Fruit fly (Drosophila melanogaster) whole organism, embryonic: ENCODE results near the gene Aps.

Experiments
- Bgb ChIP-seq: fragments of 200-800 bp; sonication (Bioruptor generic); IDR thresholded peaks from 2 replicates; pipeline ENCODE4 v1.3.6; 2022; ENCODE audit warnings: missing biosample characterization, missing genetic modification characterization; ENCODE audit not compliant: partially characterized antibody
- CG10267 ChIP-seq: fragments of 200-800 bp; sonication (Bioruptor generic); optimal IDR thresholded peaks from 2 replicates; lab custom pipeline; 2018; ENCODE audit warnings: missing biosample characterization, mild to moderate bottlenecking, missing genetic modification characterization, moderate library complexity
- CG10321 ChIP-seq: fragments of 200-800 bp; sonication (Bioruptor generic); IDR thresholded peaks from 2 replicates; pipeline ENCODE4 v1.3.6; 2022; ENCODE audit warnings: missing biosample characterization, missing genetic modification characterization
- CG10431 ChIP-seq: fragments of 200-800 bp; sonication (Bioruptor generic); optimal IDR thresholded peaks from 3 replicates; lab custom pipeline; 2018; ENCODE audit warnings: missing biosample characterization, mild to moderate bottlenecking, missing genetic modification characterization
- CG11456 ChIP-seq: fragments of 200-800 bp; sonication (Bioruptor generic); IDR thresholded peaks from 3 replicates; pipeline ENCODE4 v1.3.6; 2022; ENCODE audit warnings: missing biosample characterization, missing genetic modification characterization
- CG11696 ChIP-seq: fragments of 200-800 bp; sonication (Bioruptor generic); IDR thresholded peaks from 2 replicates; pipeline ENCODE4 v1.3.6; 2022; ENCODE audit warnings: missing biosample characterization, missing genetic modification characterization
- CG12071 ChIP-seq: fragments of 200-800 bp; sonication (Bioruptor generic); optimal IDR thresholded peaks from 3 replicates; lab custom pipeline; 2018; ENCODE audit warnings: missing biosample characterization, mild to moderate bottlenecking, missing genetic modification characterization
- CG13287 ChIP-seq: fragments of 200-800 bp; sonication (Bioruptor generic); IDR thresholded peaks from 2 replicates; pipeline ENCODE4 v1.3.6; 2022; ENCODE audit warnings: missing biosample characterization, missing genetic modification characterization; ENCODE audit not compliant: partially characterized antibody
- CG14710 ChIP-seq: fragments of 200-800 bp; sonication (Bioruptor generic); optimal IDR thresholded peaks from 3 replicates; lab custom pipeline; 2019; ENCODE audit warnings: missing biosample characterization, mild to moderate bottlenecking, missing genetic modification characterization, moderate library complexity
- CG14965 ChIP-seq: fragments of 200-800 bp; sonication (Bioruptor generic); optimal IDR thresholded peaks from 2 replicates; lab custom pipeline; 2016; ENCODE audit warnings: missing biosample characterization, missing genetic modification characterization, borderline replicate concordance
- CG15514 ChIP-seq: fragments of 200-800 bp; sonication (Bioruptor generic); optimal IDR thresholded peaks from 3 replicates; lab custom pipeline; 2017; ENCODE audit warnings: missing biosample characterization, missing genetic modification characterization, mild to moderate bottlenecking, moderate library complexity, missing genetic modification reagents
- CG15696 ChIP-seq: fragments of 200-800 bp; sonication (Bioruptor generic); optimal IDR thresholded peaks from 2 replicates; lab custom pipeline; 2019; ENCODE audit warnings: missing biosample characterization, mild to moderate bottlenecking, missing genetic modification characterization, moderate library complexity
- CG1603 ChIP-seq: fragments of 200-800 bp; sonication (Bioruptor generic); optimal IDR thresholded peaks from 2 replicates; lab custom pipeline; 2019; ENCODE audit warnings: missing biosample characterization, mild to moderate bottlenecking, missing genetic modification characterization, moderate library complexity
- CG17385 ChIP-seq: fragments of 200-800 bp; sonication (Bioruptor generic); optimal IDR thresholded peaks from 3 replicates; lab custom pipeline; 2018; ENCODE audit warnings: missing biosample characterization, mild to moderate bottlenecking, missing genetic modification characterization
- CG17912 ChIP-seq: fragments of 200-800 bp; sonication (Bioruptor generic); optimal IDR thresholded peaks from 2 replicates; lab custom pipeline; 2018; ENCODE audit warnings: missing biosample characterization, mild to moderate bottlenecking, missing genetic modification characterization
- CG1832 ChIP-seq: fragments of 200-800 bp; sonication (Bioruptor generic); optimal IDR thresholded peaks from 2 replicates; lab custom pipeline; 2017; ENCODE audit warnings: missing biosample characterization, mild to moderate bottlenecking, missing genetic modification characterization, inconsistent platforms
- CG31388 ChIP-seq: fragments of 200-800 bp; sonication (Bioruptor generic); optimal IDR thresholded peaks from 2 replicates; lab custom pipeline; 2016; ENCODE audit warnings: missing biosample characterization, missing genetic modification characterization
- CG34422 ChIP-seq: fragments of 200-800 bp; sonication (Bioruptor generic); IDR thresholded peaks from 3 replicates; pipeline ENCODE4 v1.3.6; 2022; ENCODE audit warnings: missing biosample characterization, missing genetic modification characterization
- CG4617 ChIP-seq: fragments of 200-800 bp; sonication (Bioruptor generic); optimal IDR thresholded peaks from 3 replicates; lab custom pipeline; 2016; ENCODE audit warnings: missing biosample characterization, missing genetic modification characterization, borderline replicate concordance
- CG8944 ChIP-seq: fragments of 200-800 bp; sonication (Bioruptor generic); optimal IDR thresholded peaks from 3 replicates; lab custom pipeline; 2016; ENCODE audit warnings: missing biosample characterization, missing genetic modification characterization
- CTCF ChIP-seq: fragments of 200-800 bp; sonication (Bioruptor generic); optimal IDR thresholded peaks from 2 replicates; lab custom pipeline; 2017; ENCODE audit warnings: missing biosample characterization, mild to moderate bottlenecking, missing genetic modification characterization, moderate library complexity
- Dp ChIP-seq: fragments of 200-800 bp; sonication (Bioruptor generic); optimal IDR thresholded peaks from 2 replicates; lab custom pipeline; 2018; ENCODE audit warnings: missing biosample characterization, mild to moderate bottlenecking, missing genetic modification characterization, moderate library complexity
- Fer1 ChIP-seq: fragments of 200-800 bp; sonication (Bioruptor generic); optimal IDR thresholded peaks from 2 replicates; lab custom pipeline; 2017; ENCODE audit warnings: missing biosample characterization, mild to moderate bottlenecking, missing genetic modification characterization
- Gug ChIP-seq: fragments of 200-800 bp; sonication (Bioruptor generic); IDR thresholded peaks from 4 replicates; pipeline ENCODE4 v1.3.6; 2022; ENCODE audit warnings: missing biosample characterization, missing genetic modification characterization
- HmgZ ChIP-seq: fragments of 200-800 bp; sonication (Bioruptor generic); optimal IDR thresholded peaks from 2 replicates; lab custom pipeline; 2018; ENCODE audit warnings: missing biosample characterization, mild to moderate bottlenecking, missing genetic modification characterization
- MESR4 ChIP-seq: fragments of 200-800 bp; sonication (Bioruptor generic); optimal IDR thresholded peaks from 2 replicates; lab custom pipeline; 2018; ENCODE audit warnings: missing biosample characterization, mild to moderate bottlenecking, missing genetic modification characterization, moderate library complexity
- Max ChIP-seq: fragments of 200-800 bp; sonication (Bioruptor generic); optimal IDR thresholded peaks from 2 replicates; lab custom pipeline; 2016; ENCODE audit warnings: missing biosample characterization, mild to moderate bottlenecking, missing genetic modification characterization
- Med ChIP-seq: fragments of 200-800 bp; sonication (Bioruptor generic); peaks from one replicate; lab custom pipeline; 2016; ENCODE audit warnings: missing biosample characterization, missing genetic modification characterization, mild to moderate bottlenecking, inconsistent platforms, moderate library complexity
- Myb ChIP-seq: fragments of 200-800 bp; sonication (Bioruptor generic); optimal IDR thresholded peaks from 2 replicates; lab custom pipeline; 2016; ENCODE audit warnings: missing biosample characterization, missing genetic modification characterization
- Nf-YC ChIP-seq: fragments of 200-800 bp; optimal IDR thresholded peaks from 3 replicates; lab custom pipeline; 2019; ENCODE audit warnings: missing biosample characterization, mild to moderate bottlenecking, missing genetic modification characterization, moderate library complexity
- Pdp1 ChIP-seq, 2 experiments: fragments of 200-800 bp; sonication (Bioruptor generic); optimal IDR thresholded peaks; 3 replicates each; lab custom pipeline; 2016; ENCODE audit warnings: missing biosample characterization in 2 of 2, missing genetic modification characterization in 2 of 2, mild to moderate bottlenecking in 1 of 2, moderate library complexity in 1 of 2
- Sin3A ChIP-seq: fragments of >200 bp; optimal IDR thresholded peaks from 2 replicates; lab custom pipeline; 2018
- YL-1 ChIP-seq: fragments of 200-800 bp; sonication (Bioruptor generic); optimal IDR thresholded peaks from 3 replicates; lab custom pipeline; 2017; ENCODE audit warnings: missing biosample characterization, mild to moderate bottlenecking, missing genetic modification characterization
- bbx ChIP-seq: fragments of 200-800 bp; sonication (Bioruptor generic); IDR thresholded peaks from 2 replicates; pipeline ENCODE4 v1.3.6; 2022; ENCODE audit warnings: missing biosample characterization, missing genetic modification characterization; ENCODE audit not compliant: partially characterized antibody
- crp ChIP-seq, 2 experiments: fragments of 200-800 bp; sonication (Bioruptor generic); optimal IDR thresholded peaks; 2 replicates in 1 of 2; 3 replicates in 1 of 2; lab custom pipeline; 2017; ENCODE audit warnings: missing biosample characterization in 2 of 2, missing genetic modification characterization in 2 of 2, mild to moderate bottlenecking in 1 of 2, moderate library complexity in 1 of 2
- danr ChIP-seq: fragments of 200-800 bp; sonication (Bioruptor generic); IDR thresholded peaks from 2 replicates; pipeline ENCODE4 v1.3.6; 2022; ENCODE audit warnings: missing biosample characterization, missing genetic modification characterization
- grau ChIP-seq: fragments of 200-800 bp; optimal IDR thresholded peaks from 3 replicates; lab custom pipeline; 2019; ENCODE audit warnings: missing biosample characterization, mild to moderate bottlenecking, missing genetic modification characterization, moderate library complexity
- hkb ChIP-seq, 2 experiments: fragments of 200-800 bp in 1 of 2; fragments of >200 bp in 1 of 2; sonication (Bioruptor generic) in 1 of 2; IDR thresholded peaks in 1 of 2; optimal IDR thresholded peaks in 1 of 2; 2 replicates each; pipeline versions ENCODE4 v1.3.6 to Lab custom; 2017 to 2022; ENCODE audit warnings: missing biosample characterization in 1 of 2, missing genetic modification characterization in 1 of 2
- kah ChIP-seq: fragments of 200-800 bp; sonication (Bioruptor generic); optimal IDR thresholded peaks from 2 replicates; lab custom pipeline; 2018; ENCODE audit warnings: missing biosample characterization, mild to moderate bottlenecking, missing genetic modification characterization
- knrl ChIP-seq: fragments of 200-800 bp; sonication (Bioruptor generic); IDR thresholded peaks from 3 replicates; pipeline ENCODE4 v1.3.6; 2022; ENCODE audit warnings: missing biosample characterization, missing genetic modification characterization; ENCODE audit not compliant: partially characterized antibody
- onecut ChIP-seq: fragments of 200-800 bp; sonication (Bioruptor generic); IDR thresholded peaks from 2 replicates; pipeline ENCODE4 v1.3.6; 2022; ENCODE audit warnings: missing biosample characterization, missing genetic modification characterization
- p53 ChIP-seq: fragments of 200-800 bp; sonication (Bioruptor generic); optimal IDR thresholded peaks from 2 replicates; lab custom pipeline; 2016; ENCODE audit warnings: missing biosample characterization, missing genetic modification characterization
- sc ChIP-seq, 3 experiments: fragments of >200 bp in 2 of 3; fragments of 200-800 bp in 1 of 3; sonication (Bioruptor generic) in 1 of 3; optimal IDR thresholded peaks; 2 replicates in 2 of 3; 3 replicates in 1 of 3; lab custom pipeline; 2017; ENCODE audit warnings: mild to moderate bottlenecking in 1 of 3, missing biosample characterization in 1 of 3, missing genetic modification characterization in 1 of 3, missing genetic modification reagents in 1 of 3
- slbo ChIP-seq: fragments of 200-800 bp; sonication (Bioruptor generic); IDR thresholded peaks from 2 replicates; pipeline ENCODE4 v1.3.6; 2022; ENCODE audit warnings: missing biosample characterization, missing genetic modification characterization
- sob ChIP-seq: fragments of 200-800 bp; sonication (Bioruptor generic); IDR thresholded peaks from 2 replicates; pipeline ENCODE4 v1.3.6; 2022; ENCODE audit warnings: missing biosample characterization, missing genetic modification characterization
- stwl ChIP-seq: fragments of 200-800 bp; sonication (Bioruptor generic); optimal IDR thresholded peaks from 3 replicates; lab custom pipeline; 2018; ENCODE audit warnings: missing biosample characterization, mild to moderate bottlenecking, missing genetic modification characterization, moderate library complexity
- trem ChIP-seq: fragments of 200-800 bp; optimal IDR thresholded peaks from 3 replicates; lab custom pipeline; 2019; ENCODE audit warnings: missing biosample characterization, mild to moderate bottlenecking, missing genetic modification characterization, moderate library complexity
- vvl ChIP-seq: fragments of 200-800 bp; sonication (Bioruptor generic); IDR thresholded peaks from 2 replicates; pipeline ENCODE4 v1.3.6; 2022; ENCODE audit warnings: missing biosample characterization, missing genetic modification characterization

Gene Aps

dm6 chr3L:10885711-10886272 is 13.1 kb downstream of the Aps start (continued):
- TF ChIP-seq hkb (optimal IDR thresholded peaks at IDR 0.05; lab: Kevin White, UChicago) (no peak), hkb (GFP tag; IDR thresholded peaks at IDR 0.05; lab: Robert Waterston, UW) (peak; percentile 17; the same call in 1 of the 2 replicates), trem (tag; lab: Kevin White, UChicago) (peak; percentile 37), sob (GFP tag; lab: Robert Waterston, UW) (peak; percentile 34; the same call in 1 of the 2 replicates), CTCF (peak; percentile 96), CG1603 (tag; lab: Kevin White, UChicago) (peak; percentile 48), CG1832 (GFP tag; lab: Kevin White, UChicago) (peak; percentile 78), kah (GFP tag; lab: Kevin White, UChicago) (no peak), sc (optimal IDR thresholded peaks at IDR 0.05; lab: Kevin White, UChicago) (no peak), sc (GFP tag; optimal IDR thresholded peaks at IDR 0.05; lab: Kevin White, UChicago) (no peak), HmgZ (tag; lab: Kevin White, UChicago) (peak; percentile 20), CG14965 (peak; percentile 76), Nf-YC (tag; lab: Kevin White, UChicago) (peak; percentile 1), Bgb (GFP tag; lab: Robert Waterston, UW) (peak; percentile 25; the same call in 1 of the 2 replicates), CG11696 (GFP tag; lab: Robert Waterston, UW) (no peak), CG10431 (peak; percentile 9), CG31388 (GFP tag; lab: Kevin White, UChicago) (no peak), CG14710 (tag; lab: Kevin White, UChicago) (peak; percentile 84), Gug (no peak), CG13287 (GFP tag; lab: Robert Waterston, UW) (peak; percentile 31), crp (GFP tag; optimal IDR thresholded peaks at IDR 0.05; lab: Kevin White, UChicago) (peak; percentile 61 to 94), grau (tag; lab: Kevin White, UChicago) (peak; percentile 11), onecut (GFP tag; lab: Robert Waterston, UW) (peak; percentile 27), YL-1 (peak; percentile 46), CG4617 (GFP tag; lab: Kevin White, UChicago) (peak; percentile 65), Fer1 (GFP tag; lab: Kevin White, UChicago) (peak; percentile 43), CG17385 (peak; percentile 98), MESR4 (GFP tag; lab: Kevin White, UChicago) (peak; percentile 63), vvl (GFP tag; lab: Robert Waterston, UW) (peak; percentile 19; the same call in 1 of the 2 replicates), CG11456 (GFP tag; lab: Robert Waterston, UW) (peak; percentile 64; the same call in 1 of the 3 replicates), danr (GFP tag; lab: Robert Waterston, UW) (no peak), knrl (peak; percentile 30; the same call in 2 of the 3 replicates), slbo (GFP tag; lab: Robert Waterston, UW) (peak; percentile 26; the same call in 1 of the 2 replicates), Dp (peak; percentile 87), CG34422 (GFP tag; lab: Robert Waterston, UW) (peak; percentile 65; the same call in 1 of the 3 replicates), CG10321 (GFP tag; lab: Robert Waterston, UW) (peak; percentile 71; the same call in 1 of the 2 replicates), Pdp1 (GFP tag; optimal IDR thresholded peaks at IDR 0.05; lab: Kevin White, UChicago) (peak in 1 of 2 experiments; percentile 91), Myb (GFP tag; lab: Kevin White, UChicago) (peak; percentile 10), CG17912 (GFP tag; lab: Kevin White, UChicago) (peak; percentile 30), p53 (no peak), stwl (tag; lab: Kevin White, UChicago) (peak; percentile 54), CG8944 (GFP tag; lab: Kevin White, UChicago) (no peak), CG10267 (tag; lab: Kevin White, UChicago) (peak; percentile 32), Med (GFP tag; lab: Kevin White, UChicago) (peak; percentile 51), CG15696 (tag; lab: Kevin White, UChicago) (no peak), Max (GFP tag; lab: Kevin White, UChicago) (peak; percentile 14), bbx (GFP tag; lab: Robert Waterston, UW) (peak; percentile 39; the same call in 1 of the 2 replicates), CG15514 (GFP tag; lab: Kevin White, UChicago) (peak; percentile 56), CG12071 (GFP tag; lab: Kevin White, UChicago) (no peak), Sin3A (lab: Kevin White, UChicago) (peak; percentile 49)
